Worm (Caenorhabditis elegans): ENCODE data around the gene K02D10.1.

Gene K02D10.1

DNA sequence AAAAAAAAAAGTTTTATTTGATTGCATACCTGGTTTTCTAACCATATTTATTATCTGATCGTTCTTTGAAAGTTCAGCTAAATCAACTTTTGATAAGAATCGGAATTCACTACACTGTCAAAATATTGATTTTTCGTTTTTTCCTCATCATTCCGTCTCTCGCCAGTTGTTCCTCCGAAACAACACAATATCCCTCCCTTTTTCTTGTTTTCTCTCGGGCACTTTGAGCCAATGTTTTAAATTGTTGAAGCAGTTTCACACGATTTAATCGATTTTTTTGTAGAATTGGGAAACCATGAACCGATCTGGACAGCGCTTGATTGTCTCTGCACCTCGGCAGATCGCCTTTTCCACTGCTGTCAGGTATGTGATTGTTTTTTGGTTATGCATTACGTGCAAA, at the start of gene K02D10.1:
TSS of gene K02D10.1 (plus strand) at position 284 of the 400 bp plus-strand sequence.
- TF ChIP-seq ref-1 (GFP tag; conservative IDR thresholded peaks at IDR 0.05), result no peak
- no peak for TF ChIP-seq ztf-23 (GFP tag; IDR thresholded peaks at IDR 0.05)
- TF ChIP-seq T22C8.4 (GFP tag; IDR thresholded peaks at IDR 0.05), result peak; percentile 50; the same call in 1 of the 2 replicates

DNA sequence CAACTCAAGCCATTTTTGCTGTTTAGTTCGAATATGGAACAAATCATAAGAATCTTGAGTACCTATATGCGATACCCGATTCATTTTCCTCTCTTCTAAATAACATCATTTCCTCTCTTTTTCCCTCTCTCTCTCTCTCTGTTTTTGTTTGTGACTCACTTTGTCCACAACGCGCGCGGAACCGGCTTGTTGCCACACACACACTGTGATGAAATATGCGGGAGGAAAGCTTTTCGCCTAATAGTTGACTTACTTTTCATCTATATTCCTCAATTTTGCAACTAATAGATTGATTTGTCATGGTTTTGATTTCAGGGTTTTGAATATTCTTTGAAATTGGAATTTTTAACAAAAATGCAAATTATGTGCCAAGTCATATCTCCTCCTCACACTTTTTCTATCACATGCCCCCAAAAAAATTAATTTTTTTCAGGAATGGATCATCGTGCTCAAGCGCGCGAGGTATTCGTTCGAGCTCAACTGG, 49.5 kb upstream of the K02D10.1 start, which contains the start of gene hipr-1:
TSS of gene hipr-1 (plus strand) at position 434 of the 484 bp plus-strand sequence.
- no peak for TF ChIP-seq flt-1 (GFP tag; IDR thresholded peaks at IDR 0.05)
- TF ChIP-seq klf-2 (GFP tag; conservative IDR thresholded peaks at IDR 0.05), result no peak
- no peak for TF ChIP-seq ztf-23 (GFP tag; IDR thresholded peaks at IDR 0.05)
- no peak for TF ChIP-seq ref-1 (GFP tag; conservative IDR thresholded peaks at IDR 0.05)
- no peak for TF ChIP-seq tab-1 (GFP tag; IDR thresholded peaks at IDR 0.05)
- TF ChIP-seq ztf-29 (GFP tag; IDR thresholded peaks at IDR 0.05), result no peak
- no peak for TF ChIP-seq cog-1 (tag; optimal IDR thresholded peaks at IDR 0.05)
- no peak for TF ChIP-seq T22C8.4 (GFP tag; IDR thresholded peaks at IDR 0.05)
- no peak for TF ChIP-seq med-1 (GFP tag; optimal IDR thresholded peaks at IDR 0.05; ENCODE audit: insufficient read depth)

DNA sequence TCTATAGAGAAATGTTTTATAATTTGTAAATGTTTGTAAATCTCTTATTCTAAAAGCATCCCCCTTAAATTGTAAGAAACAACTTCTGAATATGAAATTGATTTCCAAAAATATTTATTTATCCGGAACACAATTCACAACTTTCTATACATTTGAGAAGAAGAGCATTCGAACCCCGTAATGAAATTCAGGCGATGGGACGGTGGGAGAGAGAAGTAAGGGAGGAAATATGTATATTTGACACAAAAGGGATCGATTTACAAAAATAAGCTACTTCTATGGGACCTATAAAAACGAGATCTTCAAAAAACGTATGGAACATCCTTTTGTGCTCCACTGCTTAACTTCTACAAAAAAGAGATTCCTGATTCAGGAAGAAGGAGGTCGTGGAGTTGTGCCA, 44.1 kb upstream of the K02D10.1 start:
- TF ChIP-seq cog-1 (tag; optimal IDR thresholded peaks at IDR 0.05) (no peak), flt-1 (GFP tag; IDR thresholded peaks at IDR 0.05) (no peak)

DNA sequence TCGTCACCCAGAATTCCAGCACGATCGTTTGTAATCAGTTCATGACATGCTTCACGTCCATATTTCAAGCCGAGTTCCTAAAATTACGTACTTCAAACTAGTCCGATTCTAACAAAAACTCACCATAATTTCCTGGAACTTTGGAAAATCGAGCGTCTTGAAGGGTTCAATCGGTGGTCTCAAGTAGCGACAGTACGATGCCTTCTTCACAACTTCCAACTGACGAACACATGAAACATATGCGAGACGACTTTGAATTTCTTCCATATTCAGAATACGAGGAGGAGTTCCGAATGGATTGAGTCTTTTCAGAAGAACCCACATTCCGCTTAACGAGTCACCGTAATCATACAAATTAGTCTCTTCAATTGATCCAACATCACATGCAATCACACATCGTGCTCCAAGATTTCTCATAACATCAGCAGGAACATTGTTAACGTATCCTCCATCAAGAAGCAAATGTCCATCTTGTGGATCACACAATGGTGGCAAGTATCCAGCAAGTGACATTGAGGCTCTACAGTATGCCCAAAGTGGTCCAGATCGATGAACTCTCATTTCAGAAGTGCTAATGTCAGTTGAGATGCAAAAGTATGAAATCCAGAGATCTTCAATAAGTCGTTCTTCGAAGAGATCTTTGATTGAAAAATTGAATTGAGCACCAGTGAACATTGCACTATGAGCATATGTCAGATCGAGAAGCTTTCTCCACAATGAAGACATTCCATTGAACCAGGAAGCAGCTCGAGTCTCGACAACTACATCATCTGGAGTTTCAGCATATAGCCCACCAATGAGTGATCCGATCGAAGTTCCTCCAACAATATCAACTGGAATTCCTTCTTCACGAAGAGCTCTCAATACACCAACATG, 43.1 kb upstream of the K02D10.1 start:
- TF ChIP-seq flt-1 (GFP tag; IDR thresholded peaks at IDR 0.05) (no peak), cog-1 (tag; optimal IDR thresholded peaks at IDR 0.05) (no peak), klf-2 (GFP tag; conservative IDR thresholded peaks at IDR 0.05) (no peak), tab-1 (GFP tag; IDR thresholded peaks at IDR 0.05) (no peak), T22C8.4 (GFP tag; IDR thresholded peaks at IDR 0.05) (no peak), ztf-23 (GFP tag; IDR thresholded peaks at IDR 0.05) (no peak)

DNA sequence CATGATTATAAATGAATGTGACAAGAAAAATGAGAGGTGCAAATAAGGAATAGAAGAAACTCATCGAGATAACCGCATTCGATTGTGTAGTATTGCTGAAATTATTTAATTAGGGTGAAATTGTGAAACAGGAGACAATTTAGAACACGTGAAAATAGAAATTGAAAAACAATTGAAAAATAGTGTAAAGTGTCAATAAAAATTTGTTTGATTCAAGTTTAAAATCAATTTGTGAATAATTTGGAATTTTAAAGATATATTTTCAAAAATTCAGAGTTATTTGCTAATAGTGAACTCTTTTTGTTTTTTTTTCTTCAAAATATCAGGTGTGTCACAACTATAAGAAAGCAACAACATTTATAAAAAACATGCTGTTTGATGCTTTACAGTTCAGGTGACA, 38.0 kb upstream of the K02D10.1 start, which contains the start of gene ZK370.4:
TSS of gene ZK370.4 (minus strand) at position 101 of the 400 bp plus-strand sequence.
- TF ChIP-seq cog-1 (tag; optimal IDR thresholded peaks at IDR 0.05), result no peak

DNA sequence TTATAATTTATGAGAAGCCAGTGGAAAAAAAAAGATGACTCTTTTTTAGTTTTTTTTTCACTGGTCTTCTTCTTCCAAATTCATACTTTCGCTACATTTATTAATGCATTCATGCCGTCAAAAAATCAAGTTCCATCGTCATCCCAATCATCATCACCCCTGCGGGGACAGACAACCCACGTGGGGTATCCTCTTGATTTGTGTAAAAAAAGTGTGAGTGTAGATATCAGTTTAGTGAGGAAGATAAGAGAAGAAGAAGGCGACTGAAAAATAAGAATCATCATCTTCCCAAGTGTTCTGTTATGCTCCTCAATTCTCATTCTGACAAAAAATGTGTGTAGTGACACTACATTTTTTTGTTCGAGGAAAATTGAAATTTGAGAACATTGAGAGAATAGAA, 37.4 kb upstream of the K02D10.1 start:
- TF ChIP-seq tab-1 (GFP tag; IDR thresholded peaks at IDR 0.05) (no peak), ztf-23 (GFP tag; IDR thresholded peaks at IDR 0.05) (no peak)

DNA sequence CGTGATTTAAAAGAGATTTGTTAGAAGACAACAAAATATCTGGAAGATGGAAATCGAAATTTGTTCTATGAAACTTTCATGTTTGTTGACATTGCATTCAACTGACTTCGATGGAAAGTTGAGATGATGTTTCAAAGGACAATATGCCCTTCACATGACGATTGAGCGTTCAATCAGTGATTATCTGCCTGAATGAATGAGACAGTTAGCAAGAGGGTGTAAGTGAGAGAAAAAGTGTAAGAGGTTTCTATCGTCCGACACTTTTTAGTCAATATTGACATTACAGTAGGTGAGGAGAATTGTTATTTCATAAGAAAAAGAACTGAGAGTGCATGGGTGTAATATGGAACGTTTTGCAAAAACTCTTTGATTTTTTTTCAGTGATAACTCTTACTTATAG, 36.1 kb upstream of the K02D10.1 start:
- TF ChIP-seq med-1 (GFP tag; optimal IDR thresholded peaks at IDR 0.05; ENCODE audit: insufficient read depth) (no peak), ztf-29 (GFP tag; IDR thresholded peaks at IDR 0.05) (no peak), T22C8.4 (GFP tag; IDR thresholded peaks at IDR 0.05) (no peak), tab-1 (GFP tag; IDR thresholded peaks at IDR 0.05) (no peak), ref-1 (GFP tag; conservative IDR thresholded peaks at IDR 0.05) (no peak), cog-1 (tag; optimal IDR thresholded peaks at IDR 0.05) (no peak), flt-1 (GFP tag; IDR thresholded peaks at IDR 0.05) (no peak), klf-2 (GFP tag; conservative IDR thresholded peaks at IDR 0.05) (no peak), ztf-23 (GFP tag; IDR thresholded peaks at IDR 0.05) (no peak)

DNA sequence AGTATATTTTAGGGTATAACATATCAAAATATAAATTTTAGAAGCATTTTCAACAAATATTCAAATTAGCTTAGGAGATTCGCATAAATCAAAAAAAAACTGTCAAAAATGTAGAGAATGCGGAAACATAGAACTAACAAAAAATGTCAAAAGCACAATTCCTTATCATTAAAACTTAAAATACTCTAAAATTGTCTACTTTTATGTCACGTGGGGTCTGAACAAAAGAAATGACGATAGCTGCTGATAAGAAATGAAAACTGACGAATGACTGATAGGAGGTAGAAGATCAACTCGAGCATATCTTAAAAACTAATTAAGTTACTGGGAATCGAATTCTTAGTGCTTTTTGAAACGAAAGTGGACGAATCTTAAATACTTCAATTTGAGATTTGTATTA, 35.7 kb upstream of the K02D10.1 start:
- no peak for TF ChIP-seq med-1 (GFP tag; optimal IDR thresholded peaks at IDR 0.05; ENCODE audit: insufficient read depth)
- no peak for TF ChIP-seq ref-1 (GFP tag; conservative IDR thresholded peaks at IDR 0.05)
- no peak for TF ChIP-seq tab-1 (GFP tag; IDR thresholded peaks at IDR 0.05)
- TF ChIP-seq flt-1 (GFP tag; IDR thresholded peaks at IDR 0.05), result no peak
- TF ChIP-seq ztf-23 (GFP tag; IDR thresholded peaks at IDR 0.05), result no peak
- TF ChIP-seq ztf-29 (GFP tag; IDR thresholded peaks at IDR 0.05), result no peak
- TF ChIP-seq cog-1 (tag; optimal IDR thresholded peaks at IDR 0.05), result no peak
- no peak for TF ChIP-seq klf-2 (GFP tag; conservative IDR thresholded peaks at IDR 0.05)
- no peak for TF ChIP-seq T22C8.4 (GFP tag; IDR thresholded peaks at IDR 0.05)

DNA sequence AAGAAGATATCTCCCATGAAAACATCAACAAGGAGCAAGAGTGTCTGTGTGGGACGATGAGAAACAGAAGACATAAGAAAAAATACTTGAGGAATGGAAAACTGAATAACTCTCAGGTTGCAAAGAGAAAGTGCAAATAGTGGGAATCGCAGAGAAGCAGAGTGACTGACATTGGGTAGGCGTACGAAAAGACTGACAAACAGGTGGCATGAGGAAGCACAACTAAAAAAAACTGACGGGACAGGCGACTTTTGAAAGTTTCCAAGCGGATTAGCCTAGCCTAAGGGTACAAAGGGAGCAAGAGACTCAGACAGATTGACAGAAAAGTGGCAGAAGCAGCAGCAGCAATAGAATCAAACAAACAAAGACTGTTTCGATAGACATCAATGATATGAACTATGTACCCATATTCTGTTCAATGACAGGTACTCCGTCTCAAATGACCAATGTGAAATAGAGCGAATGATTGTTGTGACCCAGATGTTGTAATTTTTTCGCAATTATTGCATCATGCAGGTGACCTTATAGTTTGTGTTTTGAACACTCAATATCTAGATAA, 34.9 kb upstream of the K02D10.1 start:
- TF ChIP-seq flt-1 (GFP tag; IDR thresholded peaks at IDR 0.05) (peak; percentile 59), klf-2 (GFP tag; conservative IDR thresholded peaks at IDR 0.05) (no peak)

DNA sequence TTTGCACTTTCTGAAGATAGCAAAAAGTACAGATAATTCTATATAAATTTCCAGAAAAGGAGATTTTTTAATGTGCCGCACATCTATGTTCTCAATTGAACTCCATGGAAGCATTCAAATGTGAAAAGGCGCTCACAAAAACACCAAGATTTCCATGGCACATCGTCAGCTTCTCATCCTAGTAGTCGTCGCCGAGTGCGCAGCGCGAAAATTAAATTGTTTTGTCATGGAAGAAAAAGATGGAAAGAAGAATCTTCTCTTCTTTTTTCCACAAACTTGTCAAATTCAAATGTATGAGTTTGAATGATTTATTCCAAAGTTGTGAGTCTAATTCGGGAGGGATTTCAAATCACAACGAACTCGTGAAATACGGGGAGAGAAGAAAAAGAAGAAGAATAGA, 31.9 kb upstream of the K02D10.1 start:
- TF ChIP-seq ref-1 (GFP tag; conservative IDR thresholded peaks at IDR 0.05), result no peak
- no peak for TF ChIP-seq flt-1 (GFP tag; IDR thresholded peaks at IDR 0.05)

DNA sequence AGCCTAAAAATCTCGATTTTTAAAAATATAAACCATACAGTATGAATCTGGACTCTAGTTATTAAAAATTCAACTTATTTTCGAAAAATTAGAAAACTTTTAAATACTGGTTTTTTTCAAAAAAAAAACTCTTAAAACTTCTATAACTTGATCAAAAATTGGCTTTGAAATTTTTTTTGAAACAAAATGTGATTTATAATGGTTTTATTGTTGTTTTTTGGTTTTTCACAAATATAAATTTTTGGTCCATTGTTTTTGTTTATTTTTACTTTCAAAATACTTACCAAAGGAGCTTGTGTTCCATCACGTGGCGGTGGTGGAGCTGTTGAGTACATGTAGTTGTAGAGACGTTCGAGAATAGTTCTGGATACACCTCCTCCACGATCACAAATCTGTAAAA, 31.0 kb upstream of the K02D10.1 start:
- TF ChIP-seq cog-1 (tag; optimal IDR thresholded peaks at IDR 0.05) (no peak), ztf-23 (GFP tag; IDR thresholded peaks at IDR 0.05) (no peak), ztf-29 (GFP tag; IDR thresholded peaks at IDR 0.05) (no peak), T22C8.4 (GFP tag; IDR thresholded peaks at IDR 0.05) (no peak), tab-1 (GFP tag; IDR thresholded peaks at IDR 0.05) (no peak), flt-1 (GFP tag; IDR thresholded peaks at IDR 0.05) (no peak), med-1 (GFP tag; optimal IDR thresholded peaks at IDR 0.05; ENCODE audit: insufficient read depth) (no peak), klf-2 (GFP tag; conservative IDR thresholded peaks at IDR 0.05) (no peak), ref-1 (GFP tag; conservative IDR thresholded peaks at IDR 0.05) (no peak)
